Worm (Caenorhabditis elegans): ENCODE measurements around the gene dmsr-10.

Gene dmsr-10

ce11 chrV:6784853-6785492, 16.8 kb downstream of the dmsr-10 start, which contains the start of the genes spn-4 and spe-39 (continued):
- TF ChIP-seq nhr-129 (tag; optimal IDR thresholded peaks at IDR 0.05): peak; percentile 70
- peak; percentile 40 to 84 for TF ChIP-seq lsy-2 (tag; optimal IDR thresholded peaks at IDR 0.05)
- TF ChIP-seq egl-27 (tag; optimal IDR thresholded peaks at IDR 0.05): peak; percentile 46
- peak; percentile 96 for TF ChIP-seq gmeb-1 (tag; optimal IDR thresholded peaks at IDR 0.05)
- TF ChIP-seq nhr-12 (tag; optimal IDR thresholded peaks at IDR 0.05): no peak
- TF ChIP-seq elt-3 (tag; optimal IDR thresholded peaks at IDR 0.05): no peak
- no peak for TF ChIP-seq ama-1 (optimal IDR thresholded peaks at IDR 0.05)
- no peak for TF ChIP-seq skn-1 (tag; optimal IDR thresholded peaks at IDR 0.05)

ce11 chrV:6783044-6783625, 18.6 kb downstream of the dmsr-10 start:
- TF ChIP-seq egl-27 (tag; optimal IDR thresholded peaks at IDR 0.05): no peak
- TF ChIP-seq F13H6.1 (tag; optimal IDR thresholded peaks at IDR 0.05): no peak
- no peak for TF ChIP-seq sem-4 (tag; optimal IDR thresholded peaks at IDR 0.05)
- no peak for TF ChIP-seq mdl-1 (tag; optimal IDR thresholded peaks at IDR 0.05)
- TF ChIP-seq R02D3.7 (tag; optimal IDR thresholded peaks at IDR 0.05): no peak
- TF ChIP-seq blmp-1 (tag; optimal IDR thresholded peaks at IDR 0.05; ENCODE audit: insufficient read depth): no peak
- no peak for TF ChIP-seq nhr-12 (tag; optimal IDR thresholded peaks at IDR 0.05)
- no peak for TF ChIP-seq nhr-21 (tag; optimal IDR thresholded peaks at IDR 0.05)
- no peak for TF ChIP-seq elt-1 (tag; optimal IDR thresholded peaks at IDR 0.05)
- no peak for TF ChIP-seq lin-11 (tag; optimal IDR thresholded peaks at IDR 0.05)
- TF ChIP-seq gmeb-1 (tag; optimal IDR thresholded peaks at IDR 0.05): no peak
- no peak for TF ChIP-seq dmd-4 (tag; optimal IDR thresholded peaks at IDR 0.05)
- no peak for TF ChIP-seq ceh-16 (tag; optimal IDR thresholded peaks at IDR 0.05)
- TF ChIP-seq fos-1 (tag; optimal IDR thresholded peaks at IDR 0.05): no peak
- TF ChIP-seq nhr-77 (tag; optimal IDR thresholded peaks at IDR 0.05): no peak
- TF ChIP-seq sma-3 (GFP tag; optimal IDR thresholded peaks at IDR 0.05): no peak

- no peak for TF ChIP-seq nhr-129 (tag; optimal IDR thresholded peaks at IDR 0.05)
- TF ChIP-seq nhr-21 (tag; optimal IDR thresholded peaks at IDR 0.05): no peak
- no peak for TF ChIP-seq fos-1 (tag; optimal IDR thresholded peaks at IDR 0.05)
- no peak for TF ChIP-seq nhr-23 (tag; optimal IDR thresholded peaks at IDR 0.05)
- TF ChIP-seq sem-4 (tag; optimal IDR thresholded peaks at IDR 0.05): no peak
- no peak for TF ChIP-seq nhr-237 (tag; optimal IDR thresholded peaks at IDR 0.05)
- TF ChIP-seq alr-1 (tag; optimal IDR thresholded peaks at IDR 0.05): no peak
- no peak for TF ChIP-seq lsy-2 (tag; optimal IDR thresholded peaks at IDR 0.05)
- no peak for TF ChIP-seq nhr-12 (tag; optimal IDR thresholded peaks at IDR 0.05)
- no peak for TF ChIP-seq elt-3 (tag; optimal IDR thresholded peaks at IDR 0.05)
- TF ChIP-seq ZK546.5 (tag; optimal IDR thresholded peaks at IDR 0.05): no peak
- no peak for TF ChIP-seq ceh-82 (tag; optimal IDR thresholded peaks at IDR 0.05)
- TF ChIP-seq crh-2 (tag; optimal IDR thresholded peaks at IDR 0.05): no peak
- no peak for TF ChIP-seq egl-27 (tag; optimal IDR thresholded peaks at IDR 0.05)
Measured at ce11 chrV:6782260-6782659, 19.5 kb downstream of the dmsr-10 start.

- TF ChIP-seq sma-3 (GFP tag; optimal IDR thresholded peaks at IDR 0.05): no peak
- no peak for TF ChIP-seq egl-27 (tag; optimal IDR thresholded peaks at IDR 0.05)
- no peak for TF ChIP-seq ama-1 (optimal IDR thresholded peaks at IDR 0.05)
- TF ChIP-seq Y55F3AM.14 (GFP tag; optimal IDR thresholded peaks at IDR 0.05): no peak
- no peak for TF ChIP-seq nhr-12 (tag; optimal IDR thresholded peaks at IDR 0.05)
- no peak for TF ChIP-seq C34F6.9 (tag; optimal IDR thresholded peaks at IDR 0.05)
- TF ChIP-seq nhr-129 (tag; optimal IDR thresholded peaks at IDR 0.05): no peak
- TF ChIP-seq ZK546.5 (tag; optimal IDR thresholded peaks at IDR 0.05): no peak
- TF ChIP-seq nhr-77 (tag; optimal IDR thresholded peaks at IDR 0.05): no peak
- no peak for TF ChIP-seq unc-62 (GFP tag; optimal IDR thresholded peaks at IDR 0.05)
- no peak for TF ChIP-seq nhr-6 (tag; optimal IDR thresholded peaks at IDR 0.05)
Measured at ce11 chrV:6780676-6781075, 21.1 kb downstream of the dmsr-10 start.

- no peak for TF ChIP-seq F13H6.1 (tag; optimal IDR thresholded peaks at IDR 0.05)
- no peak for TF ChIP-seq mbf-1 (tag; optimal IDR thresholded peaks at IDR 0.05)
- TF ChIP-seq nhr-23 (tag; optimal IDR thresholded peaks at IDR 0.05): no peak
- TF ChIP-seq Y55F3AM.14 (GFP tag; optimal IDR thresholded peaks at IDR 0.05): no peak
- no peak for TF ChIP-seq dmd-4 (tag; optimal IDR thresholded peaks at IDR 0.05)
- TF ChIP-seq mab-5 (tag; optimal IDR thresholded peaks at IDR 0.05): no peak
- TF ChIP-seq aly-2 (tag; optimal IDR thresholded peaks at IDR 0.05): no peak
- TF ChIP-seq nhr-237 (tag; optimal IDR thresholded peaks at IDR 0.05): no peak
- no peak for TF ChIP-seq ztf-1 (GFP tag; conservative IDR thresholded peaks at IDR 0.05)
- TF ChIP-seq nhr-21 (tag; optimal IDR thresholded peaks at IDR 0.05): no peak
- TF ChIP-seq ztf-4 (tag; optimal IDR thresholded peaks at IDR 0.05): no peak
Measured at ce11 chrV:6780166-6780565, 21.6 kb downstream of the dmsr-10 start, which contains the start of gene ZC404.15. ZC404.15 (plus strand) TSS chrV:6780466.
